Fruit fly (Drosophila melanogaster) whole organism, embryonic: ENCODE results near the gene sea.
A peak's percentile ranks its signal among the peaks of the same experiment; 100 is the strongest.

Source experiments
- Asciz ChIP-seq: fragments of 200-800 bp; sonication (Bioruptor generic); optimal IDR thresholded peaks from 2 replicates; lab custom pipeline; 2017; ENCODE audit warnings: missing biosample characterization, mild to moderate bottlenecking, missing genetic modification characterization, missing genetic modification reagents
- B-H1 ChIP-seq: fragments of 200-800 bp; sonication (Bioruptor generic); IDR thresholded peaks from 3 replicates; pipeline ENCODE4 v1.3.6; 2022; ENCODE audit warnings: missing biosample characterization, missing genetic modification characterization
- BEAF-32 ChIP-seq: fragments of 200-800 bp; sonication (Bioruptor generic); optimal IDR thresholded peaks from 3 replicates; lab custom pipeline; 2017; ENCODE audit warnings: missing biosample characterization, missing genetic modification characterization, mild to moderate bottlenecking, moderate library complexity, missing genetic modification reagents
- Bteb2 ChIP-seq: fragments of 200-800 bp; sonication (Bioruptor generic); optimal IDR thresholded peaks from 2 replicates; lab custom pipeline; 2016; ENCODE audit warnings: missing biosample characterization, missing genetic modification characterization
- CG10274 ChIP-seq: fragments of 200-800 bp; sonication (Bioruptor generic); optimal IDR thresholded peaks from 3 replicates; lab custom pipeline; 2017; ENCODE audit warnings: missing biosample characterization, mild to moderate bottlenecking, missing genetic modification characterization
- CG10431 ChIP-seq: fragments of 200-800 bp; sonication (Bioruptor generic); optimal IDR thresholded peaks from 3 replicates; lab custom pipeline; 2018; ENCODE audit warnings: missing biosample characterization, mild to moderate bottlenecking, missing genetic modification characterization
- CG10654 ChIP-seq: fragments of 200-800 bp; sonication (Bioruptor generic); optimal IDR thresholded peaks from 2 replicates; lab custom pipeline; 2016; ENCODE audit warnings: missing biosample characterization, missing genetic modification characterization
- CG11560 ChIP-seq: fragments of 200-800 bp; sonication (Bioruptor generic); IDR thresholded peaks from 3 replicates; pipeline ENCODE4 v1.3.6; 2022; ENCODE audit warnings: missing biosample characterization, missing genetic modification characterization
- CG14014 ChIP-seq: fragments of 200-800 bp; sonication (Bioruptor generic); IDR thresholded peaks from 2 replicates; pipeline ENCODE4 v1.3.6; 2022; ENCODE audit warnings: missing biosample characterization, missing genetic modification characterization
- CG1529 ChIP-seq: fragments of 200-800 bp; sonication (Bioruptor generic); optimal IDR thresholded peaks from 3 replicates; lab custom pipeline; 2018; ENCODE audit warnings: missing biosample characterization, missing genetic modification characterization
- CG1792 ChIP-seq: fragments of 200-800 bp; sonication (Bioruptor generic); optimal IDR thresholded peaks from 2 replicates; lab custom pipeline; 2016; ENCODE audit warnings: missing biosample characterization, missing genetic modification characterization
- CG18011 ChIP-seq: fragments of 200-800 bp; sonication (Bioruptor generic); optimal IDR thresholded peaks from 2 replicates; lab custom pipeline; 2017; ENCODE audit warnings: missing biosample characterization, missing genetic modification characterization, mild to moderate bottlenecking, moderate library complexity, missing genotype
- CG4328 ChIP-seq: fragments of 200-800 bp; sonication (Bioruptor generic); optimal IDR thresholded peaks from 3 replicates; lab custom pipeline; 2017; ENCODE audit warnings: missing biosample characterization, missing genetic modification reagents, missing genetic modification characterization
- CG4360 ChIP-seq: fragments of 200-800 bp; sonication (Bioruptor generic); IDR thresholded peaks from 2 replicates; pipeline ENCODE4 v1.3.6; 2022; ENCODE audit warnings: missing biosample characterization, missing genetic modification characterization
- CG6683 ChIP-seq: fragments of 200-800 bp; sonication (Bioruptor generic); optimal IDR thresholded peaks from 2 replicates; lab custom pipeline; 2017; ENCODE audit warnings: missing biosample characterization, mild to moderate bottlenecking, missing genetic modification characterization, missing genetic modification reagents
- CG7963 ChIP-seq: fragments of 200-800 bp; sonication (Bioruptor generic); IDR thresholded peaks from 3 replicates; pipeline ENCODE4 v1.3.6; 2022; ENCODE audit warnings: missing biosample characterization, missing genetic modification characterization; ENCODE audit not compliant: partially characterized antibody
- CG9817 ChIP-seq: fragments of 200-800 bp; sonication (Bioruptor generic); optimal IDR thresholded peaks from 2 replicates; lab custom pipeline; 2018; ENCODE audit warnings: missing biosample characterization, mild to moderate bottlenecking, missing genetic modification characterization, moderate library complexity
- CTCF ChIP-seq: fragments of 200-800 bp; sonication (Bioruptor generic); optimal IDR thresholded peaks from 2 replicates; lab custom pipeline; 2017; ENCODE audit warnings: missing biosample characterization, mild to moderate bottlenecking, missing genetic modification characterization, moderate library complexity
- Camta ChIP-seq: fragments of 200-800 bp; sonication (Bioruptor generic); optimal IDR thresholded peaks from 2 replicates; lab custom pipeline; 2016; ENCODE audit warnings: missing biosample characterization, missing genetic modification characterization
- Dll ChIP-seq: fragments of 200-800 bp; sonication (Bioruptor generic); IDR thresholded peaks from 4 replicates; pipeline ENCODE4 v1.3.6; 2022; ENCODE audit warnings: missing biosample characterization, missing genetic modification characterization; ENCODE audit not compliant: partially characterized antibody
- HmgD ChIP-seq: fragments of 200-800 bp; sonication (Bioruptor generic); optimal IDR thresholded peaks from 3 replicates; lab custom pipeline; 2016; ENCODE audit warnings: missing biosample characterization, missing genetic modification characterization
- Mes4 ChIP-seq: fragments of 200-800 bp; sonication (Bioruptor generic); optimal IDR thresholded peaks from 2 replicates; lab custom pipeline; 2016; ENCODE audit warnings: missing biosample characterization, missing genetic modification characterization
- Opbp ChIP-seq: fragments of 200-800 bp; sonication (Bioruptor generic); IDR thresholded peaks from 3 replicates; pipeline ENCODE4 v1.3.6; 2022; ENCODE audit warnings: missing biosample characterization, missing genetic modification characterization; ENCODE audit not compliant: partially characterized antibody
- Optix ChIP-seq: fragments of 200-800 bp; sonication (Bioruptor generic); IDR thresholded peaks from 3 replicates; pipeline ENCODE4 v1.3.6; 2022; ENCODE audit warnings: missing biosample characterization, missing genetic modification characterization
- PHDP ChIP-seq: fragments of 200-800 bp; sonication (Bioruptor generic); optimal IDR thresholded peaks from 3 replicates; lab custom pipeline; 2018; ENCODE audit warnings: missing biosample characterization, mild to moderate bottlenecking, missing genetic modification characterization, moderate library complexity
- Poxn ChIP-seq: fragments of 200-800 bp; sonication (Bioruptor generic); IDR thresholded peaks from 2 replicates; pipeline ENCODE4 v1.3.6; 2022; ENCODE audit warnings: missing biosample characterization, missing genetic modification characterization
- bcd ChIP-seq: fragments of 200-800 bp; sonication (Bioruptor generic); optimal IDR thresholded peaks from 2 replicates; lab custom pipeline; 2017; ENCODE audit warnings: missing biosample characterization, mild to moderate bottlenecking, missing genetic modification characterization
- bigmax ChIP-seq: fragments of 200-800 bp; sonication (Bioruptor generic); optimal IDR thresholded peaks from 2 replicates; lab custom pipeline; 2018; ENCODE audit warnings: missing biosample characterization, mild to moderate bottlenecking, missing genetic modification characterization
- cad ChIP-seq: fragments of >200 bp; optimal IDR thresholded peaks from 2 replicates; lab custom pipeline; 2017; ENCODE audit warnings: missing biosample characterization, missing genetic modification characterization
- corto ChIP-seq: fragments of 200-800 bp; sonication (Bioruptor generic); optimal IDR thresholded peaks from 2 replicates; lab custom pipeline; 2016; ENCODE audit warnings: missing biosample characterization, mild to moderate bottlenecking, missing genetic modification characterization, moderate library complexity
- dpn ChIP-seq, 2 experiments: fragments of 200-800 bp; sonication (Bioruptor generic); optimal IDR thresholded peaks; 3 replicates each; lab custom pipeline; 2016; ENCODE audit warnings: missing biosample characterization in 2 of 2, missing genetic modification characterization in 2 of 2
- fd96Cb ChIP-seq: fragments of 200-800 bp; sonication (Bioruptor generic); optimal IDR thresholded peaks from 2 replicates; lab custom pipeline; 2018; ENCODE audit warnings: missing biosample characterization, mild to moderate bottlenecking, missing genetic modification characterization, moderate library complexity
- fru ChIP-seq: fragments of >200 bp; optimal IDR thresholded peaks from 2 replicates; lab custom pipeline; 2017
- gem ChIP-seq: fragments of 200-800 bp; sonication (Bioruptor generic); optimal IDR thresholded peaks from 2 replicates; lab custom pipeline; 2019; ENCODE audit warnings: missing biosample characterization, mild to moderate bottlenecking, missing genetic modification characterization, moderate library complexity
- gro ChIP-seq: fragments of 200-800 bp; sonication (Bioruptor generic); optimal IDR thresholded peaks from 2 replicates; lab custom pipeline; 2016; ENCODE audit warnings: missing biosample characterization, missing genetic modification characterization
- her ChIP-seq: fragments of 200-800 bp; sonication (Bioruptor generic); optimal IDR thresholded peaks from 2 replicates; lab custom pipeline; 2016; ENCODE audit warnings: missing biosample characterization, missing genetic modification characterization
- insv ChIP-seq, 2 experiments: fragments of 200-800 bp; sonication (Bioruptor generic); optimal IDR thresholded peaks; 3 replicates each; lab custom pipeline; 2016 to 2018; ENCODE audit warnings: missing biosample characterization in 2 of 2, missing genetic modification characterization in 2 of 2
- jing ChIP-seq: fragments of 200-800 bp; sonication (Bioruptor generic); optimal IDR thresholded peaks from 2 replicates; lab custom pipeline; 2018; ENCODE audit warnings: missing biosample characterization, mild to moderate bottlenecking, missing genetic modification characterization
- ken ChIP-seq: fragments of 200-800 bp; sonication (Bioruptor generic); IDR thresholded peaks from 3 replicates; pipeline ENCODE4 v1.3.6; 2022; ENCODE audit warnings: missing biosample characterization, missing genetic modification characterization
- kni ChIP-seq: fragments of 200-800 bp; sonication (Bioruptor generic); optimal IDR thresholded peaks from 3 replicates; lab custom pipeline; 2017; ENCODE audit warnings: mild to moderate bottlenecking, missing biosample characterization, missing genetic modification reagents, missing genetic modification characterization
- nerfin-1 ChIP-seq: fragments of 200-800 bp; sonication (Bioruptor generic); optimal IDR thresholded peaks from 3 replicates; lab custom pipeline; 2019; ENCODE audit warnings: missing biosample characterization, mild to moderate bottlenecking, missing genetic modification characterization, moderate library complexity
- pan ChIP-seq, 4 experiments: fragments of >200 bp in 3 of 4; fragments of 200-800 bp in 1 of 4; sonication (Bioruptor generic) in 1 of 4; optimal IDR thresholded peaks in 3 of 4; IDR thresholded peaks in 1 of 4; 2 replicates each; pipeline versions ENCODE4 v1.3.6 to Lab custom; 2017 to 2022; ENCODE audit warnings: missing biosample characterization in 2 of 4, missing genetic modification characterization in 2 of 4, mixed read lengths in 1 of 4
- pfk ChIP-seq: fragments of 200-800 bp; sonication (Bioruptor generic); optimal IDR thresholded peaks from 2 replicates; lab custom pipeline; 2018; ENCODE audit warnings: missing biosample characterization, mild to moderate bottlenecking, missing genetic modification characterization, moderate library complexity
- row ChIP-seq: fragments of 200-800 bp; sonication (Bioruptor generic); IDR thresholded peaks from 3 replicates; pipeline ENCODE4 v1.3.6; 2022; ENCODE audit warnings: missing biosample characterization, missing genetic modification characterization
- sqz ChIP-seq: fragments of 200-800 bp; sonication (Bioruptor generic); optimal IDR thresholded peaks from 3 replicates; lab custom pipeline; 2018; ENCODE audit warnings: missing biosample characterization, mild to moderate bottlenecking, missing genetic modification characterization
- ttk ChIP-seq: fragments of 200-800 bp; sonication (Bioruptor generic); IDR thresholded peaks from 2 replicates; pipeline ENCODE4 v2.1.2; 2022; ENCODE audit warnings: missing biosample characterization, missing genetic modification characterization
- twi ChIP-seq: fragments of 200-800 bp; optimal IDR thresholded peaks from 2 replicates; lab custom pipeline; 2019; ENCODE audit warnings: missing biosample characterization, mild to moderate bottlenecking, missing genetic modification characterization, moderate library complexity
- vnd ChIP-seq: fragments of 200-800 bp; sonication (Bioruptor generic); IDR thresholded peaks from 3 replicates; pipeline ENCODE4 v1.3.6; 2022; ENCODE audit warnings: missing biosample characterization, missing genetic modification characterization; ENCODE audit not compliant: partially characterized antibody
- wdn ChIP-seq: fragments of 200-800 bp; sonication (Bioruptor generic); IDR thresholded peaks from 2 replicates; pipeline ENCODE4 v1.3.6; 2022; ENCODE audit warnings: missing biosample characterization, missing genetic modification characterization

Gene sea

DNA sequence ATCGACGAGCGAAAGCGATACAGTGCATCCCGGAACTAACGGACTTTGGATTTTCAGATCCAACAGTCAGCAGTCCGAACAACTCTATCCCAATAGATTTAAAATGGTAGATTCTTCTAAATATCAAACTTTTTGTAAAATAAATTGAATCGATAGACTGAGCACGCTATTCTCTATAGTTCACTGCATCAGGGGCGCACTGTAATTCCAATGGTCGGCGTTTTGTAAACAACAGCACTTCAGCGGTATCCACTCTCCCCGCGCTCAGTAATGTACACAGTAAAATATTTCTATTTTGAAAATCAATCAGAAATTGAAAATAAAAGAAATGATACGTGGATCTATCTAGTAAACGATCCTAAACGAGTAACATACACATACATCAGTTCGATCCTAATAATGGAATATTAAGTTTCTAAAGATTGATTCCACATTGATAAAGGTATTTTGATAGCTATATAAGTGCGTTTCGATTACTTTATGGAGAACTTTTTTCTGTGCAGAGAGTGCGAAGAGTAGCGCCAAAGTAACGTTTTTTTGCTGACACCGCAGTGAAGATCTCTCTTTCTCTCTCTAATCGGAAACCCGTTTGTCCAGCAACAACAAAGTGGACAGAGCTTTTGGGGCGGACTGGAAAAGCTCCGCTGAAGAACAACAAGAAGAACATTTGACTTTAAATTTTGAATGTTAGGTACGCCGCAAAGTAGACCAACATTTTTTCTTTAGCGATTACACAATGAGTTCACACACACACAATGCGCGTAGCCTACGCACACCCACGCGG lies 4.3 kb downstream of the sea start (continued):
- peak in 1 of 2 experiments; percentile 29 for TF ChIP-seq insv (GFP tag; optimal IDR thresholded peaks at IDR 0.05; lab: Kevin White, UChicago)
- no peak for TF ChIP-seq Opbp (GFP tag; lab: Robert Waterston, UW)
- TF ChIP-seq HmgD (GFP tag; lab: Kevin White, UChicago) = peak; percentile 88
- peak; percentile 97 for TF ChIP-seq sqz (GFP tag; lab: Kevin White, UChicago)
- peak; percentile 45 for TF ChIP-seq CG10431 (GFP tag; lab: Kevin White, UChicago)
- peak; percentile 92 for TF ChIP-seq CG10654
- no peak for TF ChIP-seq CG7963 (GFP tag; lab: Robert Waterston, UW)
- peak; percentile 86 for TF ChIP-seq gro (GFP tag; lab: Kevin White, UChicago)
- peak; percentile 97 for TF ChIP-seq row
- TF ChIP-seq vnd (GFP tag; lab: Robert Waterston, UW) = no peak
- peak; percentile 75 for TF ChIP-seq jing (GFP tag; lab: Kevin White, UChicago)
- peak; percentile 90 for TF ChIP-seq PHDP (tag; lab: Kevin White, UChicago)
- peak; percentile 88 for TF ChIP-seq CG9817 (tag; lab: Kevin White, UChicago)
- peak; percentile 79 for TF ChIP-seq Optix (GFP tag; lab: Robert Waterston, UW)
- TF ChIP-seq ttk (GFP tag; lab: Robert Waterston, UW) = peak; percentile 94
- peak; percentile 64 for TF ChIP-seq Mes4
- TF ChIP-seq fd96Cb = peak; percentile 89
- TF ChIP-seq CG10274 (GFP tag; lab: Kevin White, UChicago) = peak; percentile 80
- TF ChIP-seq CG4328 (GFP tag; lab: Kevin White, UChicago) = peak; percentile 94
- peak; percentile 39 for TF ChIP-seq CTCF
- TF ChIP-seq dpn (GFP tag; optimal IDR thresholded peaks at IDR 0.05; lab: Kevin White, UChicago) = peak; percentile 90 to 95
- TF ChIP-seq bcd (GFP tag; lab: Kevin White, UChicago) = peak; percentile 91
- peak; percentile 80 for TF ChIP-seq CG6683 (GFP tag; lab: Kevin White, UChicago)
- TF ChIP-seq cad = no peak
- TF ChIP-seq corto (GFP tag; lab: Kevin White, UChicago) = peak; percentile 90
- TF ChIP-seq CG18011 (GFP tag; lab: Kevin White, UChicago) = peak; percentile 65
- peak; percentile 90 for TF ChIP-seq gem (tag; lab: Kevin White, UChicago)
- TF ChIP-seq CG1529 (GFP tag; lab: Kevin White, UChicago) = peak; percentile 73
- peak; percentile 14 for TF ChIP-seq pfk (GFP tag; lab: Kevin White, UChicago)
- TF ChIP-seq pan (optimal IDR thresholded peaks at IDR 0.05; lab: Kevin White, UChicago) = no peak
- TF ChIP-seq pan (GFP tag; optimal IDR thresholded peaks at IDR 0.05 in 1 of 2, IDR thresholded peaks at IDR 0.05 in 1 of 2) = peak in 1 of 2 experiments; percentile 94
- peak; percentile 89 for TF ChIP-seq nerfin-1 (tag; lab: Kevin White, UChicago)
- peak; percentile 95 for TF ChIP-seq CG1792 (GFP tag; lab: Kevin White, UChicago)
- peak; percentile 89 for TF ChIP-seq ken (GFP tag; lab: Robert Waterston, UW)
- TF ChIP-seq Dll = no peak
- TF ChIP-seq CG4360 (GFP tag; lab: Robert Waterston, UW) = peak; percentile 60; the same call in 1 of the 2 replicates
- TF ChIP-seq twi (tag; lab: Kevin White, UChicago) = peak; percentile 51
- TF ChIP-seq BEAF-32 (GFP tag; lab: Kevin White, UChicago) = no peak
- TF ChIP-seq kni = peak; percentile 59
- TF ChIP-seq Bteb2 (GFP tag; lab: Kevin White, UChicago) = peak; percentile 83
- peak; percentile 97 for TF ChIP-seq Camta
- no peak for TF ChIP-seq bigmax (GFP tag; lab: Kevin White, UChicago)
- TF ChIP-seq B-H1 (GFP tag; lab: Robert Waterston, UW) = peak; percentile 88
- TF ChIP-seq Asciz (GFP tag; lab: Kevin White, UChicago) = peak; percentile 86
- no peak for TF ChIP-seq fru (lab: Kevin White, UChicago)
- TF ChIP-seq CG11560 = peak; percentile 85
- peak; percentile 88 for TF ChIP-seq wdn (GFP tag; lab: Robert Waterston, UW)
- TF ChIP-seq her (GFP tag; lab: Kevin White, UChicago) = peak; percentile 88
- peak; percentile 91 for TF ChIP-seq CG14014 (GFP tag; lab: Robert Waterston, UW)
- TF ChIP-seq Poxn (GFP tag; lab: Robert Waterston, UW) = peak; percentile 80
